Worm (Caenorhabditis elegans) whole organism, L4/young adult: Measurements from ENCODE around the gene lgc-14.

Source experiments
- W03F9.2 ChIP-seq: fragments of 150-350 bp; optimal IDR thresholded peaks from 2 replicates; lab custom pipeline; 2014; ENCODE audit warnings: missing biosample characterization, missing genetic modification characterization
- dao-5 ChIP-seq: sonication (generic microtip); optimal IDR thresholded peaks from 2 replicates; lab custom pipeline; 2016; ENCODE audit warnings: missing genotype, missing genetic modification characterization, moderate library complexity, missing compliant biosample characterization
- him-1 ChIP-seq: sonication (generic microtip); optimal IDR thresholded peaks from 2 replicates; lab custom pipeline; 2016; ENCODE audit warnings: missing genotype, missing genetic modification reagents, missing genetic modification characterization, missing compliant biosample characterization

ce11 chrX:12092621-12093020 lies 18.7 kb upstream of the lgc-14 start:
- no peak for TF ChIP-seq dao-5 (tag; lab: Kevin White, UChicago)
- TF ChIP-seq him-1 (tag; lab: Kevin White, UChicago): no peak
- no peak for TF ChIP-seq W03F9.2
